Fruit fly (Drosophila melanogaster): ENCODE data around the gene CG13073.

The CG13073 gene

DNA sequence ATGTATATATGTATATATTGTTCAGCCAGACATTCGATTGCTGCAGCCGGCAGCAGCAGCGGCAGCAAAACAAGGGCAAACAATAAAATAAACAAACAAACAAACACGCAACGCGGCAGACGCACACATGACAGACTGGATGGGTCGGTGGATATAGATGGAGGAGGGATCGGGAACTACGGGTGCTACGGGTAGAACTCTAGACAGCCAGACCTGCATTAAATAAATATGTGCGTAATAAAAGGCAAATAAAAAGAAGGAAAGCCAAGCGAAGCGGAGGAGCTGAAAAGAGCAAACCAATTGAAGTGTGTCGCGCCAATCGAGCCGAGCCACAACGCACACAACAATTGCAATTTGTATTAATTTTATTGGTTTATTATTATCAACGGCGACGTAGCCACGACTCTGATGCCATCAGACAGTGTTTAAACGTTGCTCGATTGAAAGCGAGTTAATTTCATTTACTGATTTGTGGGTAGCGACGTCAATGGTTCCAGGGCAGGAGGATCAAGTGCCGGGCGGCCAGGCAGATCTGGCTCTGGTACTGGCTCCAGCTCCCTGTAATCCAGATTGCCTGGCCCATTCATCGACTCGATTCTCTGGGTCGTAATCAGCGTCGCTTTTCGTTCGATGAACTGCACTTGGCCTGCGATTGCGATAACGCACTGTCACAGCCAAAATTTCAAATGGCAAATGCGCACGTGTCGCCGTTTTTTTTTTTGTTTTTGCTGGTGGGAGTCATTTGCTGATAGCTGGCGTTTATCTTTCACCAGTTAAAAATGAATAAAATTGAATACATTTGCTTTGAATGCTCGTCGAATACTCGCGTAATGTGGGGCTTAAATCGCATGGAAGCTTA lies 23.0 kb downstream of the CG13073 start:
- TF ChIP-seq CrebA (GFP tag; optimal IDR thresholded peaks at IDR 0.05; ENCODE audit: borderline replicate concordance) (peak; percentile 62), OdsH (GFP tag; optimal IDR thresholded peaks at IDR 0.05) (peak; percentile 81), Hr78 (GFP tag; optimal IDR thresholded peaks at IDR 0.05) (no peak), ey (GFP tag; optimal IDR thresholded peaks at IDR 0.05) (peak; percentile 42), fru (GFP tag; optimal IDR thresholded peaks at IDR 0.05) (peak; percentile 77), woc (GFP tag; optimal IDR thresholded peaks at IDR 0.05) (peak; percentile 60), HLH106 (tag; optimal IDR thresholded peaks at IDR 0.05) (peak; percentile 42), sv (GFP tag; optimal IDR thresholded peaks at IDR 0.05) (no peak), br (GFP tag; optimal IDR thresholded peaks at IDR 0.05) (peak; percentile 68), Dif (GFP tag; optimal IDR thresholded peaks at IDR 0.05; ENCODE audit: partially characterized antibody) (peak; percentile 20), psq (GFP tag; optimal IDR thresholded peaks at IDR 0.05) (peak; percentile 79), dmrt93B (GFP tag; optimal IDR thresholded peaks at IDR 0.05) (peak; percentile 48), tai (GFP tag; optimal IDR thresholded peaks at IDR 0.05) (peak; percentile 76), Rel (GFP tag; optimal IDR thresholded peaks at IDR 0.05) (no peak), Rel (tag; optimal IDR thresholded peaks at IDR 0.05) (peak; percentile 23), Mio (GFP tag; optimal IDR thresholded peaks at IDR 0.05) (peak; percentile 20), dsf (GFP tag; optimal IDR thresholded peaks at IDR 0.05; ENCODE audit: borderline replicate concordance) (peak; percentile 43), N (GFP tag; optimal IDR thresholded peaks at IDR 0.05) (no peak), CG9705 (GFP tag; optimal IDR thresholded peaks at IDR 0.05) (peak; percentile 53), dl (GFP tag; optimal IDR thresholded peaks at IDR 0.05; ENCODE audit: insufficient read depth in 1 of 2, partially characterized antibody in 2 of 2) (no peak), Vsx2 (GFP tag; optimal IDR thresholded peaks at IDR 0.05; ENCODE audit: partially characterized antibody) (no peak), Hnf4 (GFP tag; optimal IDR thresholded peaks at IDR 0.05) (peak; percentile 56), lola (GFP tag; optimal IDR thresholded peaks at IDR 0.05) (no peak), rgr (GFP tag; optimal IDR thresholded peaks at IDR 0.05) (peak; percentile 81), foxo (GFP tag; optimal IDR thresholded peaks at IDR 0.05) (peak in 1 of 2 experiments; percentile 58), brk (GFP tag; optimal IDR thresholded peaks at IDR 0.05) (peak; percentile 4), usp (GFP tag; optimal IDR thresholded peaks at IDR 0.05) (no peak), sage (GFP tag; optimal IDR thresholded peaks at IDR 0.05) (peak; percentile 33), Dfd (GFP tag; optimal IDR thresholded peaks at IDR 0.05) (no peak), Hr83 (GFP tag; optimal IDR thresholded peaks at IDR 0.05; ENCODE audit: poor library complexity, severe bottlenecking) (peak; percentile 88), jim (GFP tag; optimal IDR thresholded peaks at IDR 0.05) (peak; percentile 45), Sp1 (GFP tag; optimal IDR thresholded peaks at IDR 0.05) (peak; percentile 69), GATAd (GFP tag; optimal IDR thresholded peaks at IDR 0.05) (no peak), CG32264 (GFP tag; optimal IDR thresholded peaks at IDR 0.05) (peak; percentile 42), pan (optimal IDR thresholded peaks at IDR 0.05) (no peak), h (GFP tag; optimal IDR thresholded peaks at IDR 0.05) (peak; percentile 84), Jra (GFP tag; optimal IDR thresholded peaks at IDR 0.05) (peak; percentile 45), Abd-B (GFP tag; optimal IDR thresholded peaks at IDR 0.05) (no peak), Myc (optimal IDR thresholded peaks at IDR 0.05) (no peak)

DNA sequence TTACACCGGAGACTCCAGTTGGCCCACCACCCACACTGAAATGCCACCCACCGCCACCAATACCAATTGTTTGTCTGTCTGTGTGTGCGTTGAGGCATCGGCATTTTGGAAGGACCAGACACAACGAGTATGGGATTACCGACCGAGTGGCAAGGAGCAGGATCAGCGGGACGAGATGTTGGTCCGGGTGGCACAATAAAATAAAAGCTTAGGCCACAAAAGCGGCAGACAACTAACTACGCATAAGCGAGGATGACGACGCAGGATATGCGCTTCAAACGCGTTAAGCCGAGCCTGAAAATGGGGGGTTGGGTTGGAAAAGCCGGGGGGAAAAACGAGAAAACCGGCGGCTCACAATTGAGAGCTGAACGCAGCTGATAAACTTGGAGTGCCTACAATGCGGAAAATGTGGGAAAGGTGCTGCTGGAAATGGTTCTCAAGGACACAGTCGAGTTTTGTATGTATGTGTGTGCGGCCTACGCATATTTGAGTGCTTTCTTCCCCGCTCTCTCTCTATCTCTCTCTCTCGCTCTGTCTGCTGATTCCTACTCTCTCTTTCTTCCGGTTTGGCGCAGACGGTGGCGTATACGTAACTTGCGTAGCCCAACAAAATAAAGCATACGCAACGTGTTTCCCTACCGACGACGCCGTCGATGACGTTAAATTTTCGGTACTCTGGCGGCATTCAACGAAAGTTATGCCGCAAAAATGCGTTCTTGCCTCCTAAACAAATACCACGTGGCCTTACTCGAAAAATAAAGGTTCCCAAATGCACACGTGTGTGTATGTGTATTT lies 24.3 kb downstream of the CG13073 start:
- TF ChIP-seq sage (GFP tag; optimal IDR thresholded peaks at IDR 0.05) (no peak), HLH106 (tag; optimal IDR thresholded peaks at IDR 0.05) (peak; percentile 5)

All from whole organism, wandering third instar larva.